Fruit fly (Drosophila melanogaster) whole organism, prepupa: ENCODE data around the gene Ir64a.
A peak's percentile ranks its signal among the peaks of the same experiment; 100 is the strongest.

Experiments used
- Blimp-1 ChIP-seq: fragments of 200-800 bp; sonication (Bioruptor generic); optimal IDR thresholded peaks from 3 replicates; lab custom pipeline; 2017; ENCODE audit warnings: missing biosample characterization, missing genetic modification characterization, mild to moderate bottlenecking, moderate library complexity, missing genetic modification reagents
- CG11902 ChIP-seq: fragments of 200-800 bp; sonication (Bioruptor generic); optimal IDR thresholded peaks from 3 replicates; lab custom pipeline; 2016; ENCODE audit warnings: missing biosample characterization, missing genetic modification characterization
- CG32006 ChIP-seq: fragments of 200-800 bp; sonication (Bioruptor generic); optimal IDR thresholded peaks from 3 replicates; lab custom pipeline; 2017; ENCODE audit warnings: missing biosample characterization, mild to moderate bottlenecking, missing genetic modification characterization
- Eip78C ChIP-seq: fragments of 200-800 bp; sonication (Bioruptor generic); peaks from one replicate; lab custom pipeline; 2016; ENCODE audit warnings: missing biosample characterization, missing genetic modification characterization
- Smox ChIP-seq: fragments of 200-800 bp; sonication (Bioruptor generic); optimal IDR thresholded peaks from 3 replicates; lab custom pipeline; 2016; ENCODE audit warnings: missing biosample characterization, missing genetic modification characterization
- Sox102F ChIP-seq: fragments of 200-800 bp; sonication (Bioruptor generic); optimal IDR thresholded peaks from 2 replicates; lab custom pipeline; 2016; ENCODE audit warnings: missing biosample characterization, mild to moderate bottlenecking, missing genetic modification characterization
- Sox14 ChIP-seq: fragments of 200-800 bp; sonication (Bioruptor generic); optimal IDR thresholded peaks from 3 replicates; lab custom pipeline; 2016; ENCODE audit warnings: missing biosample characterization, missing genetic modification characterization
- acj6 ChIP-seq: fragments of 200-800 bp; sonication (Bioruptor generic); optimal IDR thresholded peaks from 3 replicates; lab custom pipeline; 2016; ENCODE audit warnings: missing biosample characterization, missing genetic modification characterization
- pdm3 ChIP-seq: fragments of 200-800 bp; sonication (Bioruptor generic); optimal IDR thresholded peaks from 3 replicates; lab custom pipeline; 2016; ENCODE audit warnings: missing biosample characterization, missing genetic modification characterization

dm6 chr3L:5360039-5360988 lies 22.3 kb downstream of the Ir64a start, which contains the start of gene Cyt-c1:
- TF ChIP-seq Eip78C (GFP tag; lab: Kevin White, UChicago) (peak; percentile 25), Blimp-1 (no peak), Sox14 (no peak), CG11902 (GFP tag; lab: Kevin White, UChicago) (no peak), acj6 (GFP tag; lab: Kevin White, UChicago) (no peak), Sox102F (GFP tag; lab: Kevin White, UChicago) (no peak), pdm3 (GFP tag; lab: Kevin White, UChicago) (no peak), CG32006 (no peak), Smox (no peak)
